Worm (Caenorhabditis elegans): ENCODE results near the gene his-41.
A peak's percentile ranks its signal among the peaks of the same experiment; 100 is the strongest.

The his-41 gene

DNA sequence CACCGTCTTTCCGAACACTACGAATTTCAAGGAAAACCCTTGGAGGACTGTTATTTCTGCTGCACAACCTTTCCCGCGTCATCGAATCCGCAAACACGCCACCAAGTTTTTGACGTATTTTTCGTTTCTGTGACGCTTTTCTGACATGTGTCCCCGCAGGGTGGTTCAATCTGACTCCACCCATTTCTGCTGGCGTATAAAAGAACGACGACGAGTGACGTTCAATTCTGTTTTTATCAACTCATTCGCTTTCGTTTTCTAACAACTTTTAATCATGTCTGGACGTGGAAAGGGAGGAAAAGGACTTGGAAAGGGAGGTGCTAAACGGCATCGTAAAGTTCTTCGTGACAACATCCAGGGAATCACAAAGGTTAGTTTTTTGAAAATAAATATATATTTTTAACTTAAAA, 1.5 kb downstream of the his-41 start, which contains the start of gene his-37 (continued):
- TF ChIP-seq Y53F4B.3 (GFP tag; IDR thresholded peaks at IDR 0.05): no peak
- no peak for TF ChIP-seq F52B5.7 (tag; optimal IDR thresholded peaks at IDR 0.05)
- no peak for TF ChIP-seq F55B11.4 (tag; optimal IDR thresholded peaks at IDR 0.05; ENCODE audit: borderline replicate concordance, insufficient read depth)
- TF ChIP-seq Y56A3A.18 (GFP tag; IDR thresholded peaks at IDR 0.05): peak; percentile 48; the same call in 1 of the 2 replicates
- TF ChIP-seq mel-28 (tag; optimal IDR thresholded peaks at IDR 0.05; ENCODE audit: borderline replicate concordance): no peak
- 0 out of 2 replicates have a peak, but pooled peaks have one; percentile 55 for TF ChIP-seq sea-2 (GFP tag; IDR thresholded peaks at IDR 0.05)
- peak; percentile 78 for TF ChIP-seq ztf-3 (GFP tag; optimal IDR thresholded peaks at IDR 0.05)
- TF ChIP-seq tbp1 (GFP tag; optimal IDR thresholded peaks at IDR 0.05): peak; percentile 81
- TF ChIP-seq mxl-1 (tag; optimal IDR thresholded peaks at IDR 0.05): no peak
- no peak for TF ChIP-seq tbx-9 (tag; optimal IDR thresholded peaks at IDR 0.05; ENCODE audit: borderline replicate concordance)
- peak; percentile 96 for TF ChIP-seq C06A6.2 (GFP tag; conservative IDR thresholded peaks at IDR 0.05)
- TF ChIP-seq aptf-3 (GFP tag; IDR thresholded peaks at IDR 0.05): no peak
- TF ChIP-seq dox-1 (GFP tag; IDR thresholded peaks at IDR 0.05): peak; percentile 98
- peak; percentile 95 for TF ChIP-seq F37B4.10 (GFP tag; IDR thresholded peaks at IDR 0.05)
- TF ChIP-seq F22D6.2 (tag; optimal IDR thresholded peaks at IDR 0.05): peak; percentile 92
- no peak for TF ChIP-seq sptf-2 (GFP tag; optimal IDR thresholded peaks at IDR 0.05)
- peak; percentile 72 for TF ChIP-seq attf-3 (GFP tag; conservative IDR thresholded peaks at IDR 0.05)
- peak; percentile 91 for TF ChIP-seq ztf-18 (tag; optimal IDR thresholded peaks at IDR 0.05)
- no peak for TF ChIP-seq F49E8.2 (tag; optimal IDR thresholded peaks at IDR 0.05; ENCODE audit: insufficient read depth)
- TF ChIP-seq akir-1 (GFP tag; optimal IDR thresholded peaks at IDR 0.05): peak; percentile 33
- peak; percentile 98 for TF ChIP-seq pbrm-1 (GFP tag; IDR thresholded peaks at IDR 0.05)
- peak; percentile 96 for TF ChIP-seq B0336.3 (GFP tag; IDR thresholded peaks at IDR 0.05)
- TF ChIP-seq egl-18 (GFP tag; IDR thresholded peaks at IDR 0.05): peak; percentile 96
- TF ChIP-seq ama-1 (optimal IDR thresholded peaks at IDR 0.05): peak; percentile 70
- TF ChIP-seq ama-1 (GFP tag; optimal IDR thresholded peaks at IDR 0.05): no peak
- TF ChIP-seq ZK185.1 (tag; optimal IDR thresholded peaks at IDR 0.05; ENCODE audit: poor library complexity, severe bottlenecking): peak; percentile 93
- peak; percentile 88 for TF ChIP-seq unc-62 (GFP tag; optimal IDR thresholded peaks at IDR 0.05)
- peak; percentile 93 for TF ChIP-seq ekl-4 (GFP tag; IDR thresholded peaks at IDR 0.05)
- TF ChIP-seq Y95B8A.8 (GFP tag; IDR thresholded peaks at IDR 0.05): 0 out of 2 replicates have a peak, but pooled peaks have one; percentile 48
- no peak for TF ChIP-seq ccch-3 (GFP tag; optimal IDR thresholded peaks at IDR 0.05)
- TF ChIP-seq ceh-58 (GFP tag; IDR thresholded peaks at IDR 0.05): no peak
- peak; percentile 65 for TF ChIP-seq die-1 (tag; optimal IDR thresholded peaks at IDR 0.05)
- peak; percentile 38 for TF ChIP-seq efl-1 (GFP tag; optimal IDR thresholded peaks at IDR 0.05)
- peak; percentile 29 for TF ChIP-seq B0261.1 (tag; optimal IDR thresholded peaks at IDR 0.05)
- peak; percentile 95 for TF ChIP-seq nhr-90 (tag; optimal IDR thresholded peaks at IDR 0.05)
- peak; percentile 93 to 95 for TF ChIP-seq let-607 (tag; optimal IDR thresholded peaks at IDR 0.05)
- peak; percentile 88; the same call in 1 of the 2 replicates for TF ChIP-seq cebp-2 (GFP tag; IDR thresholded peaks at IDR 0.05)
- TF ChIP-seq rec-8 (tag; optimal IDR thresholded peaks at IDR 0.05): no peak
- peak; percentile 98 for TF ChIP-seq somi-1 (GFP tag; optimal IDR thresholded peaks at IDR 0.05)
- peak; percentile 69 for TF ChIP-seq hmg-1.2 (GFP tag; IDR thresholded peaks at IDR 0.05)
- no peak for TF ChIP-seq zim-3 (tag; optimal IDR thresholded peaks at IDR 0.05)
- TF ChIP-seq gei-17 (GFP tag; optimal IDR thresholded peaks at IDR 0.05): peak; percentile 85
- TF ChIP-seq lin-54 (GFP tag; optimal IDR thresholded peaks at IDR 0.05): peak; percentile 94
- peak; percentile 99 for TF ChIP-seq ceh-27 (GFP tag; optimal IDR thresholded peaks at IDR 0.05)
- peak; percentile 90 for TF ChIP-seq rcor-1 (GFP tag; IDR thresholded peaks at IDR 0.05)
- peak; percentile 93 for TF ChIP-seq mcd-1 (GFP tag; IDR thresholded peaks at IDR 0.05)
- no peak for TF ChIP-seq lag-1 (GFP tag; IDR thresholded peaks at IDR 0.05)
- 0 out of 2 replicates have a peak, but pooled peaks have one; percentile 57 for TF ChIP-seq nhr-120 (GFP tag; IDR thresholded peaks at IDR 0.05)
